Worm (Caenorhabditis elegans): ENCODE measurements around the gene C53D6.8.

ce11 chrIV:8984566-8984965, 18.0 kb downstream of the C53D6.8 start, which contains the start of gene nstp-1:
- TF ChIP-seq flt-1 (GFP tag; IDR thresholded peaks at IDR 0.05) (no peak), aly-1 (tag; optimal IDR thresholded peaks at IDR 0.05) (no peak), hnd-1 (tag; optimal IDR thresholded peaks at IDR 0.05) (no peak), ama-1 (optimal IDR thresholded peaks at IDR 0.05) (no peak), pes-1 (GFP tag; IDR thresholded peaks at IDR 0.05) (no peak), sea-1 (GFP tag; conservative IDR thresholded peaks at IDR 0.05) (no peak), ceh-36 (tag; optimal IDR thresholded peaks at IDR 0.05) (no peak)

Measured in whole organism, early embryonic.